Worm (Caenorhabditis elegans) whole organism, L2 larva: ENCODE results near the gene F35G12.7.
A peak's percentile ranks its signal among the peaks of the same experiment; 100 is the strongest.

ENCODE experiments used
- C34F6.9 ChIP-seq: fragments of 150-350 bp; optimal IDR thresholded peaks from 2 replicates; lab custom pipeline; 2014; ENCODE audit warnings: missing biosample characterization, missing genetic modification characterization
- F13H6.1 ChIP-seq: sonication (generic microtip); optimal IDR thresholded peaks from 2 replicates; lab custom pipeline; 2016; ENCODE audit warnings: missing genetic modification characterization, missing compliant biosample characterization
- R02D3.7 ChIP-seq: fragments of 150-350 bp; optimal IDR thresholded peaks from 2 replicates; lab custom pipeline; 2014; ENCODE audit warnings: missing biosample characterization, missing genetic modification characterization
- Y55F3AM.14 ChIP-seq: fragments of 200-800 bp; sonication (Bioruptor generic); optimal IDR thresholded peaks from 2 replicates; lab custom pipeline; 2018; ENCODE audit warnings: mild to moderate bottlenecking, missing genetic modification characterization, missing compliant biosample characterization
- ZK546.5 ChIP-seq: sonication (generic microtip); optimal IDR thresholded peaks from 2 replicates; lab custom pipeline; 2017; ENCODE audit warnings: missing biosample characterization, missing genetic modification characterization
- ama-1 ChIP-seq: fragments of 150-350 bp; optimal IDR thresholded peaks from 2 replicates; lab custom pipeline; 2018; ENCODE audit warnings: inconsistent platforms
- ceh-16 ChIP-seq: fragments of 150-350 bp; optimal IDR thresholded peaks from 2 replicates; lab custom pipeline; 2014; ENCODE audit warnings: missing biosample characterization, missing genetic modification characterization
- crh-2 ChIP-seq: sonication (generic microtip); optimal IDR thresholded peaks from 2 replicates; lab custom pipeline; 2017; ENCODE audit warnings: missing biosample characterization, missing genetic modification characterization
- dmd-4 ChIP-seq: sonication (generic microtip); optimal IDR thresholded peaks from 2 replicates; lab custom pipeline; 2017; ENCODE audit warnings: missing biosample characterization, missing genetic modification characterization
- egl-27 ChIP-seq: sonication (generic microtip); optimal IDR thresholded peaks from 3 replicates; lab custom pipeline; 2017; ENCODE audit warnings: missing biosample characterization, missing genetic modification reagents, missing genetic modification characterization
- elt-1 ChIP-seq: fragments of 150-350 bp; optimal IDR thresholded peaks from 2 replicates; lab custom pipeline; 2014; ENCODE audit warnings: missing biosample characterization, missing genetic modification characterization
- elt-3 ChIP-seq: sonication (generic microtip); optimal IDR thresholded peaks from 2 replicates; lab custom pipeline; 2017; ENCODE audit warnings: missing biosample characterization, missing genetic modification characterization
- fos-1 ChIP-seq: fragments of 150-350 bp; optimal IDR thresholded peaks from 2 replicates; lab custom pipeline; 2014; ENCODE audit warnings: missing biosample characterization, missing genetic modification characterization
- lin-11 ChIP-seq: fragments of 150-350 bp; sonication (generic microtip); optimal IDR thresholded peaks from 2 replicates; lab custom pipeline; 2014; ENCODE audit warnings: missing biosample characterization, missing genetic modification characterization, inconsistent platforms, mixed read lengths
- lin-13 ChIP-seq: fragments of 150-350 bp; optimal IDR thresholded peaks from 2 replicates; lab custom pipeline; 2014; ENCODE audit warnings: missing biosample characterization, missing genetic modification reagents, missing genetic modification characterization
- lin-39 ChIP-seq: fragments of 150-350 bp; optimal IDR thresholded peaks from 2 replicates; lab custom pipeline; 2014; ENCODE audit warnings: missing biosample characterization, missing genetic modification reagents, missing genetic modification characterization
- lsy-2 ChIP-seq, 2 experiments: fragments of 150-350 bp in 1 of 2; sonication (generic microtip) in 1 of 2; optimal IDR thresholded peaks; 2 replicates each; lab custom pipeline; 2014 to 2017; ENCODE audit warnings: missing biosample characterization in 2 of 2, missing genetic modification characterization in 2 of 2
- mab-5 ChIP-seq: fragments of 150-350 bp; optimal IDR thresholded peaks from 2 replicates; lab custom pipeline; 2014; ENCODE audit warnings: missing biosample characterization, missing genetic modification characterization
- mbf-1 ChIP-seq: sonication (generic microtip); optimal IDR thresholded peaks from 2 replicates; lab custom pipeline; 2017; ENCODE audit warnings: missing biosample characterization, missing genetic modification characterization
- mdl-1 ChIP-seq, 2 experiments: fragments of 150-350 bp in 1 of 2; sonication (generic microtip) in 1 of 2; optimal IDR thresholded peaks; 2 replicates each; lab custom pipeline; 2017; ENCODE audit warnings: missing biosample characterization in 2 of 2, missing genetic modification characterization in 2 of 2
- nhr-10 ChIP-seq: sonication (generic microtip); optimal IDR thresholded peaks from 2 replicates; lab custom pipeline; 2017; ENCODE audit warnings: missing biosample characterization, missing genetic modification characterization
- nhr-11 ChIP-seq: fragments of 150-350 bp; optimal IDR thresholded peaks from 2 replicates; lab custom pipeline; 2014; ENCODE audit warnings: missing biosample characterization, missing genetic modification characterization
- nhr-12 ChIP-seq: fragments of 150-350 bp; optimal IDR thresholded peaks from 2 replicates; lab custom pipeline; 2014; ENCODE audit warnings: missing biosample characterization, missing genetic modification characterization
- nhr-129 ChIP-seq: fragments of 150-350 bp; optimal IDR thresholded peaks from 2 replicates; lab custom pipeline; 2014; ENCODE audit warnings: missing biosample characterization, missing genetic modification characterization
- nhr-21 ChIP-seq: fragments of 150-350 bp; optimal IDR thresholded peaks from 2 replicates; lab custom pipeline; 2014; ENCODE audit warnings: missing biosample characterization, missing genetic modification characterization
- nhr-237 ChIP-seq: fragments of 150-350 bp; optimal IDR thresholded peaks from 2 replicates; lab custom pipeline; 2014; ENCODE audit warnings: missing biosample characterization, missing genetic modification characterization
- nhr-25 ChIP-seq: fragments of 150-350 bp; sonication (generic microtip); optimal IDR thresholded peaks from 3 replicates; lab custom pipeline; 2014; ENCODE audit warnings: missing biosample characterization, missing genetic modification characterization
- nhr-77 ChIP-seq: fragments of 150-350 bp; optimal IDR thresholded peaks from 2 replicates; lab custom pipeline; 2014; ENCODE audit warnings: missing biosample characterization, missing genetic modification characterization
- peb-1 ChIP-seq: fragments of 150-350 bp; optimal IDR thresholded peaks from 2 replicates; lab custom pipeline; 2014; ENCODE audit warnings: missing biosample characterization, missing genetic modification characterization
- sem-4 ChIP-seq: fragments of 150-350 bp; optimal IDR thresholded peaks from 2 replicates; lab custom pipeline; 2014; ENCODE audit warnings: missing biosample characterization, missing genetic modification reagents, missing genetic modification characterization
- skn-1 ChIP-seq: sonication (generic microtip); optimal IDR thresholded peaks from 2 replicates; lab custom pipeline; 2017; ENCODE audit warnings: missing biosample characterization, missing genetic modification characterization
- sma-3 ChIP-seq: sonication (generic microtip); optimal IDR thresholded peaks from 2 replicates; lab custom pipeline; 2016; ENCODE audit warnings: missing genetic modification reagents, missing genetic modification characterization, missing compliant biosample characterization
- sma-9 ChIP-seq, 2 experiments: fragments of 150-350 bp in 1 of 2; sonication (generic microtip) in 1 of 2; optimal IDR thresholded peaks; 2 replicates each; lab custom pipeline; 2014 to 2016; ENCODE audit warnings: missing genetic modification characterization in 2 of 2, mild to moderate bottlenecking in 1 of 2, missing biosample characterization in 1 of 2, missing compliant biosample characterization in 1 of 2, missing genetic modification reagents in 1 of 2, moderate library complexity in 1 of 2
- snpc-4 ChIP-seq: fragments of 150-350 bp; optimal IDR thresholded peaks from 2 replicates; lab custom pipeline; 2014; ENCODE audit warnings: missing biosample characterization, missing genetic modification characterization
- unc-39 ChIP-seq: fragments of 150-350 bp; optimal IDR thresholded peaks from 2 replicates; lab custom pipeline; 2014; ENCODE audit warnings: missing biosample characterization, missing genetic modification characterization
- unc-55 ChIP-seq: fragments of 150-350 bp; sonication (generic microtip); optimal IDR thresholded peaks from 3 replicates; lab custom pipeline; 2014; ENCODE audit warnings: missing biosample characterization, missing genetic modification reagents, missing genetic modification characterization
- unc-62 ChIP-seq: fragments of 150-350 bp; optimal IDR thresholded peaks from 2 replicates; lab custom pipeline; 2014; ENCODE audit warnings: missing biosample characterization, missing genetic modification reagents, missing genetic modification characterization
- zag-1 ChIP-seq: fragments of 150-350 bp; optimal IDR thresholded peaks from 2 replicates; lab custom pipeline; 2014; ENCODE audit warnings: missing biosample characterization, missing genetic modification characterization
- ztf-1 ChIP-seq: fragments of 200-800 bp; sonication (Bioruptor generic); conservative IDR thresholded peaks from 2 replicates; pipeline ENCODE4 v1.3.6; 2022; ENCODE audit warnings: missing genetic modification characterization, missing compliant biosample characterization
- ztf-11 ChIP-seq: sonication (generic microtip); optimal IDR thresholded peaks from 2 replicates; lab custom pipeline; 2017; ENCODE audit warnings: missing biosample characterization, missing genetic modification characterization
- ztf-4 ChIP-seq: fragments of 150-350 bp; optimal IDR thresholded peaks from 2 replicates; lab custom pipeline; 2014; ENCODE audit warnings: missing biosample characterization, missing genetic modification characterization

The F35G12.7 gene

DNA sequence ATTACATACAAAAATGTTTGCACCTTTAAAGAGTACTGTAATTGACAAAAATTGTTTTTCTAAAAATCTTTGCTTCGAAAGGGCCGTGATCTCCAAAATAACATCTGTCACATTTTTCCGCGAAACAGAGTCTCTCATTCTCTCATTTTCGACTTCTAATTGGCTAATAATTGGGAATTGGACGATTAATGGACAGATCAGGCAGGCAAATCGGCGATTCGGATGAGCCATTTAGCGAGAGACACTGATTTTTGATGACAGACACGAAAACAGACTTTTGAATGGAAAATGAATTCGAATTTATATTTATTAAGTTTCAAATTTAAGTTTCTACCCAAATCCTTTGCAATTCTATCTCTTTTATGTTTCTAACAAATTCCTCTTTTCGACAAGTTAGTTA is 16.7 kb upstream of the F35G12.7 start:
- TF ChIP-seq sma-9 (GFP tag; optimal IDR thresholded peaks at IDR 0.05; lab: Kevin White, UChicago) (no peak), sma-9 (tag; optimal IDR thresholded peaks at IDR 0.05; lab: Kevin White, UChicago) (no peak), ZK546.5 (tag; lab: Kevin White, UChicago) (no peak), unc-39 (tag; lab: Kevin White, UChicago) (no peak), mbf-1 (tag; lab: Kevin White, UChicago) (no peak), nhr-10 (tag; lab: Kevin White, UChicago) (no peak), fos-1 (no peak), lin-39 (no peak), F13H6.1 (tag; lab: Kevin White, UChicago) (no peak), sem-4 (tag; lab: Kevin White, UChicago) (no peak)

DNA sequence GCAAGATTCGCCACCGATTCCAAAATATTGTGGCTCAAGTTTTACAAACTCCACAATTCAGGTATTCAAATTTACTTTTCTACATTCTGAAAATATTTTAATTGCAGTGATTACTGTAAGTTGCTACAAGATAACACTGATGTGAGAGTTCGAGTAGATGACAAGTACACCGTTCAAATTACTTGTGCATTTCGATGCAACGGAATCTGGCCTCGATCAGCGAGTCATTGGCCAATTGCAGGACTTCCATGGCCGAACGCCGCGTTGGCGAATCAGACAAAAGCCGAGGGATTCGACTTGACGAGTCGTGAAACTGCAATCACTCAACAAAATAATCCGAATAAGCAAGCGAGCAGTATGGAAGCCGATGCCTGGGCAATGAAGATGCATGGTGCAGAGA is 14.2 kb upstream of the F35G12.7 start:
- no peak for TF ChIP-seq nhr-25 (tag; lab: Kevin White, UChicago)
- TF ChIP-seq mdl-1 (tag; optimal IDR thresholded peaks at IDR 0.05; lab: Kevin White, UChicago): no peak
- TF ChIP-seq ztf-1: no peak
- TF ChIP-seq nhr-10 (tag; lab: Kevin White, UChicago): no peak
- no peak for TF ChIP-seq nhr-77 (tag; lab: Kevin White, UChicago)
- TF ChIP-seq sma-3 (GFP tag; lab: Kevin White, UChicago): no peak
- TF ChIP-seq unc-39 (tag; lab: Kevin White, UChicago): no peak

DNA sequence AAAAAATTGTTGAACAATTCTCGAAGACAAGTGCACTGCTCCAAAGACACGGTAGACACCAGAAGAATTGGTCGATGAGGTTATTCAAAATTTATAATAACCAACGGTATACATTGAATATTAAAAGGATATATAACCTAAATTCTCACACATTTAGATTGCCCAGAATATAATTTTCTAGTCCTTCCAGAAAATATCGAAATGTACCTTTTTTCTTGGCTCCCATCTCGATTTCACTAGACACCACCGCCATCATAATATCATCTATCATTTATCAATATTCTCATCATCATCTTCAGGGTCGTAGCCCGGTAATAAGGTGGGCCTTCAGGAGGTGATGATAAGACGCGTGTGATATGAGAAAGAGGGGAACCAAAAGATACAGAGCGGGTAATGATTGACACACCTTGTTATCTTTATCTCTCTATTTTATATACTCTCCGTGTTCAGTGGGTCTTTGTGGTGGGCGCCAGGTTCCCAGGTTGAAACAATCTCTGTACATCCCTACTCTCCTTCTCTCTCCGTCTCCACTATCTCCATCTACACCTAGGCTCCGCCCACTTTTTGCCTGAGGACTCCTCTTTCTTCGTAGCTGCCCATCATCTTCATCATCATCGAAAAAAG is 13.1 kb upstream of the F35G12.7 start, which contains the start of gene mab-21:
TSS of gene mab-21 (plus strand) at position 615 of the 624 bp plus-strand sequence.
- TF ChIP-seq nhr-10 (tag; lab: Kevin White, UChicago): no peak
- peak; percentile 34 for TF ChIP-seq sem-4 (tag; lab: Kevin White, UChicago)
- TF ChIP-seq mdl-1 (tag; optimal IDR thresholded peaks at IDR 0.05; lab: Kevin White, UChicago): no peak
- peak; percentile 35 for TF ChIP-seq sma-9 (GFP tag; optimal IDR thresholded peaks at IDR 0.05; lab: Kevin White, UChicago)
- TF ChIP-seq sma-9 (tag; optimal IDR thresholded peaks at IDR 0.05; lab: Kevin White, UChicago): no peak
- TF ChIP-seq lin-11 (tag; lab: Kevin White, UChicago): no peak
- no peak for TF ChIP-seq ama-1 (lab: Kevin White, UChicago)
- no peak for TF ChIP-seq C34F6.9
- TF ChIP-seq crh-2: no peak
- TF ChIP-seq nhr-12: no peak
- TF ChIP-seq unc-39 (tag; lab: Kevin White, UChicago): no peak
- no peak for TF ChIP-seq egl-27
- peak; percentile 12 for TF ChIP-seq fos-1
- TF ChIP-seq nhr-21 (tag; lab: Kevin White, UChicago): no peak
- TF ChIP-seq R02D3.7 (tag; lab: Kevin White, UChicago): no peak
- no peak for TF ChIP-seq peb-1 (tag; lab: Kevin White, UChicago)
- no peak for TF ChIP-seq nhr-11 (tag; lab: Kevin White, UChicago)
- no peak for TF ChIP-seq ceh-16 (tag; lab: Kevin White, UChicago)
- TF ChIP-seq unc-62 (GFP tag; lab: Kevin White, UChicago): no peak
- TF ChIP-seq nhr-237 (tag; lab: Kevin White, UChicago): no peak
- no peak for TF ChIP-seq snpc-4 (tag; lab: Kevin White, UChicago)
- TF ChIP-seq ztf-1: no peak
- TF ChIP-seq skn-1 (tag; lab: Kevin White, UChicago): no peak
- no peak for TF ChIP-seq lin-13 (GFP tag; lab: Kevin White, UChicago)
- no peak for TF ChIP-seq unc-55
- TF ChIP-seq F13H6.1 (tag; lab: Kevin White, UChicago): peak; percentile 61
- TF ChIP-seq elt-3: no peak
- TF ChIP-seq sma-3 (GFP tag; lab: Kevin White, UChicago): no peak
- TF ChIP-seq nhr-25 (tag; lab: Kevin White, UChicago): no peak
- peak; percentile 26 for TF ChIP-seq nhr-129
- no peak for TF ChIP-seq ZK546.5 (tag; lab: Kevin White, UChicago)
- TF ChIP-seq dmd-4: no peak
- TF ChIP-seq ztf-4 (tag; lab: Kevin White, UChicago): no peak
- no peak for TF ChIP-seq zag-1 (tag; lab: Kevin White, UChicago)
- TF ChIP-seq mab-5 (tag; lab: Kevin White, UChicago): no peak
- peak in 1 of 2 experiments; percentile 26 for TF ChIP-seq lsy-2 (tag; optimal IDR thresholded peaks at IDR 0.05; lab: Kevin White, UChicago)
- TF ChIP-seq elt-1: no peak
- no peak for TF ChIP-seq ztf-11 (tag; lab: Kevin White, UChicago)
- no peak for TF ChIP-seq mbf-1 (tag; lab: Kevin White, UChicago)
- TF ChIP-seq Y55F3AM.14: no peak
